Worm (Caenorhabditis elegans) whole organism, L4 larva: Measurements from ENCODE around the gene F58H7.5.

Experiments used
- F44E2.7 ChIP-seq: fragments of 200-800 bp; sonication (Bioruptor generic); IDR thresholded peaks from 2 replicates; pipeline ENCODE4 v2.1.2; 2022; ENCODE audit warnings: missing genetic modification characterization, missing compliant biosample characterization
- Y48G9A.11 ChIP-seq: fragments of 200-800 bp; sonication (Bioruptor generic); IDR thresholded peaks from 2 replicates; pipeline ENCODE4 v1.3.6; 2022; ENCODE audit warnings: missing genetic modification reagents, missing genetic modification characterization, missing compliant biosample characterization
- Y5F2A.4 ChIP-seq: fragments of 200-800 bp; sonication (Bioruptor generic); optimal IDR thresholded peaks from 2 replicates; lab custom pipeline; 2018; ENCODE audit warnings: mild to moderate bottlenecking, missing genetic modification characterization, missing compliant biosample characterization
- Y75B8A.6 ChIP-seq: fragments of 200-800 bp; sonication (Bioruptor generic); IDR thresholded peaks from 2 replicates; pipeline ENCODE4 v1.3.6; 2022; ENCODE audit warnings: missing genetic modification reagents, missing genetic modification characterization, missing compliant biosample characterization
- aha-1 ChIP-seq: fragments of 150-350 bp; peaks from one replicate; lab custom pipeline; 2014; ENCODE audit warnings: missing biosample characterization, missing genetic modification characterization
- aly-2 ChIP-seq: sonication (generic microtip); optimal IDR thresholded peaks from 2 replicates; lab custom pipeline; 2018; ENCODE audit warnings: missing biosample characterization, missing genetic modification characterization
- ceh-28 ChIP-seq: fragments of 150-350 bp; optimal IDR thresholded peaks from 2 replicates; lab custom pipeline; 2014; ENCODE audit warnings: missing biosample characterization, missing genetic modification reagents, missing genetic modification characterization
- ceh-82 ChIP-seq: sonication (generic microtip); optimal IDR thresholded peaks from 2 replicates; lab custom pipeline; 2017; ENCODE audit warnings: missing biosample characterization, missing genetic modification characterization
- dmd-6 ChIP-seq: fragments of 200-800 bp; sonication (Bioruptor generic); IDR thresholded peaks from 2 replicates; pipeline ENCODE4 v1.3.6; 2022; ENCODE audit warnings: missing genetic modification reagents, missing genetic modification characterization, missing compliant biosample characterization
- dmd-8 ChIP-seq: fragments of 200-800 bp; sonication (Bioruptor generic); IDR thresholded peaks from 2 replicates; pipeline ENCODE4 v1.3.6; 2022; ENCODE audit warnings: missing genetic modification characterization, missing compliant biosample characterization
- dmd-9 ChIP-seq: fragments of 200-800 bp; sonication (Bioruptor generic); IDR thresholded peaks from 2 replicates; pipeline ENCODE4 v1.3.6; 2022; ENCODE audit warnings: missing genetic modification reagents, missing genetic modification characterization, missing compliant biosample characterization
- dpl-1 ChIP-seq: fragments of 150-350 bp; optimal IDR thresholded peaks from 2 replicates; lab custom pipeline; 2014; ENCODE audit warnings: missing biosample characterization, missing genetic modification reagents, missing genetic modification characterization
- dve-1 ChIP-seq: sonication (generic microtip); optimal IDR thresholded peaks from 2 replicates; lab custom pipeline; 2017; ENCODE audit warnings: antibody characterized with exemption, mild to moderate bottlenecking, missing genetic modification characterization, missing compliant biosample characterization; ENCODE audit not compliant: insufficient read depth
- fkh-10 ChIP-seq: fragments of 150-350 bp; optimal IDR thresholded peaks from 2 replicates; lab custom pipeline; 2014; ENCODE audit warnings: missing biosample characterization, missing genetic modification reagents, missing genetic modification characterization
- gei-8 ChIP-seq: fragments of 200-800 bp; sonication (Bioruptor generic); optimal IDR thresholded peaks from 2 replicates; lab custom pipeline; 2018; ENCODE audit warnings: mild to moderate bottlenecking, missing genetic modification characterization, missing compliant biosample characterization
- hlh-30 ChIP-seq: sonication (generic microtip); optimal IDR thresholded peaks from 2 replicates; lab custom pipeline; 2017; ENCODE audit warnings: antibody characterized with exemption, mild to moderate bottlenecking, missing genetic modification characterization, missing compliant biosample characterization; ENCODE audit not compliant: insufficient read depth
- hmg-1.1 ChIP-seq: fragments of 200-800 bp; sonication (Bioruptor generic); IDR thresholded peaks from 2 replicates; pipeline ENCODE4 v1.3.6; 2022; ENCODE audit warnings: missing genetic modification reagents, missing genetic modification characterization, missing compliant biosample characterization
- lin-13 ChIP-seq: fragments of 150-350 bp; optimal IDR thresholded peaks from 2 replicates; lab custom pipeline; 2014; ENCODE audit warnings: missing biosample characterization, missing genetic modification reagents, missing genetic modification characterization
- lin-15B ChIP-seq: fragments of 150-350 bp; sonication (generic microtip); optimal IDR thresholded peaks from 3 replicates; lab custom pipeline; 2014; ENCODE audit warnings: missing biosample characterization, missing genetic modification characterization
- lin-38 ChIP-seq: fragments of 200-800 bp; sonication (Bioruptor generic); IDR thresholded peaks from 2 replicates; pipeline ENCODE4 v1.3.6; 2022; ENCODE audit warnings: missing genetic modification reagents, missing genetic modification characterization, missing compliant biosample characterization
- lin-39 ChIP-seq: fragments of 150-350 bp; optimal IDR thresholded peaks from 2 replicates; lab custom pipeline; 2014; ENCODE audit warnings: missing biosample characterization, missing genetic modification reagents, missing genetic modification characterization
- lir-3 ChIP-seq: sonication (generic microtip); optimal IDR thresholded peaks from 2 replicates; lab custom pipeline; 2016; ENCODE audit warnings: mild to moderate bottlenecking, missing genetic modification characterization, missing compliant biosample characterization
- lsy-2 ChIP-seq, 2 experiments: fragments of 150-350 bp in 1 of 2; sonication (generic microtip) in 1 of 2; optimal IDR thresholded peaks; 2 replicates each; lab custom pipeline; 2014 to 2017; ENCODE audit warnings: missing biosample characterization in 2 of 2, missing genetic modification characterization in 2 of 2
- mep-1 ChIP-seq: fragments of 150-350 bp; sonication (generic microtip); optimal IDR thresholded peaks from 3 replicates; lab custom pipeline; 2014; ENCODE audit warnings: missing biosample characterization, missing genetic modification characterization
- mes-2 ChIP-seq: sonication (generic microtip); optimal IDR thresholded peaks from 2 replicates; lab custom pipeline; 2016; ENCODE audit warnings: missing genotype, mild to moderate bottlenecking, missing genetic modification characterization, missing compliant biosample characterization; ENCODE audit not compliant: poor library complexity, severe bottlenecking
- mxl-2 ChIP-seq: fragments of 200-800 bp; sonication (Bioruptor generic); conservative IDR thresholded peaks from 2 replicates; pipeline ENCODE4 v1.3.6; 2022; ENCODE audit warnings: missing genetic modification reagents, missing genetic modification characterization, missing compliant biosample characterization
- nhr-10 ChIP-seq: fragments of 150-350 bp; optimal IDR thresholded peaks from 2 replicates; lab custom pipeline; 2014; ENCODE audit warnings: missing biosample characterization, missing genetic modification characterization
- nhr-102 ChIP-seq: sonication (generic microtip); optimal IDR thresholded peaks from 2 replicates; lab custom pipeline; 2016; ENCODE audit warnings: mild to moderate bottlenecking, missing genetic modification characterization, moderate library complexity, missing compliant biosample characterization
- nhr-11 ChIP-seq: fragments of 150-350 bp; optimal IDR thresholded peaks from 2 replicates; lab custom pipeline; 2014; ENCODE audit warnings: missing biosample characterization, missing genetic modification characterization
- nhr-25 ChIP-seq: sonication (generic microtip); optimal IDR thresholded peaks from 2 replicates; lab custom pipeline; 2017; ENCODE audit warnings: missing genetic modification characterization, mild to moderate bottlenecking, missing compliant biosample characterization, antibody characterized with exemption, moderate library complexity, borderline replicate concordance; ENCODE audit not compliant: insufficient read depth
- nhr-28 ChIP-seq: fragments of 150-350 bp; optimal IDR thresholded peaks from 2 replicates; lab custom pipeline; 2014; ENCODE audit warnings: missing biosample characterization, missing genetic modification characterization
- nhr-6 ChIP-seq: fragments of 150-350 bp; optimal IDR thresholded peaks from 2 replicates; lab custom pipeline; 2014; ENCODE audit warnings: missing biosample characterization, missing genetic modification characterization
- nhr-77 ChIP-seq: fragments of 150-350 bp; optimal IDR thresholded peaks from 2 replicates; lab custom pipeline; 2014; ENCODE audit warnings: missing biosample characterization, missing genetic modification characterization
- pha-4 ChIP-seq, 2 experiments: fragments of 150-350 bp in 1 of 2; fragments of 200-800 bp in 1 of 2; sonication (Bioruptor generic) in 1 of 2; IDR thresholded peaks in 1 of 2; optimal IDR thresholded peaks in 1 of 2; 2 replicates each; pipeline versions ENCODE4 v1.3.6 to Lab custom; 2014 to 2022; ENCODE audit warnings: missing genetic modification characterization in 2 of 2, missing genetic modification reagents in 2 of 2, missing biosample characterization in 1 of 2, missing compliant biosample characterization in 1 of 2
- php-3 ChIP-seq: fragments of 200-800 bp; sonication (Bioruptor generic); IDR thresholded peaks from 2 replicates; pipeline ENCODE4 v1.3.6; 2022; ENCODE audit warnings: missing genetic modification reagents, missing genetic modification characterization, missing compliant biosample characterization
- saeg-2 ChIP-seq: fragments of 200-800 bp; sonication (Bioruptor generic); IDR thresholded peaks from 2 replicates; pipeline ENCODE4 v1.3.6; 2022; ENCODE audit warnings: missing genetic modification reagents, missing genetic modification characterization, missing compliant biosample characterization
- set-16 ChIP-seq: fragments of 200-800 bp; sonication (Bioruptor generic); IDR thresholded peaks from 2 replicates; pipeline ENCODE4 v1.3.6; 2022; ENCODE audit warnings: missing genetic modification reagents, missing genetic modification characterization, missing compliant biosample characterization
- snpc-1.2 ChIP-seq: fragments of 200-800 bp; sonication (Bioruptor generic); IDR thresholded peaks from 2 replicates; pipeline ENCODE4 v1.3.6; 2022; ENCODE audit warnings: missing genetic modification reagents, missing genetic modification characterization, missing compliant biosample characterization
- snpc-4 ChIP-seq: fragments of 150-350 bp; optimal IDR thresholded peaks from 2 replicates; lab custom pipeline; 2014; ENCODE audit warnings: missing biosample characterization, missing genetic modification characterization
- spr-3 ChIP-seq: fragments of 200-800 bp; sonication (Bioruptor generic); optimal IDR thresholded peaks from 2 replicates; lab custom pipeline; 2018; ENCODE audit warnings: mild to moderate bottlenecking, missing genetic modification characterization, missing compliant biosample characterization
- tag-97 ChIP-seq: fragments of 200-800 bp; sonication (Bioruptor generic); IDR thresholded peaks from 2 replicates; pipeline ENCODE4 v1.3.6; 2022; ENCODE audit warnings: missing genetic modification characterization, missing compliant biosample characterization
- vab-7 ChIP-seq: fragments of 200-800 bp; sonication (Bioruptor generic); IDR thresholded peaks from 2 replicates; pipeline ENCODE4 v1.3.6; 2022; ENCODE audit warnings: missing genetic modification reagents, missing genetic modification characterization, missing compliant biosample characterization
- zag-1 ChIP-seq: fragments of 150-350 bp; optimal IDR thresholded peaks from 2 replicates; lab custom pipeline; 2014; ENCODE audit warnings: missing biosample characterization, missing genetic modification characterization
- zip-11 ChIP-seq: fragments of 200-800 bp; sonication (Bioruptor generic); IDR thresholded peaks from 2 replicates; pipeline ENCODE4 v1.3.6; 2022; ENCODE audit warnings: missing genetic modification characterization, missing compliant biosample characterization
- ztf-7 ChIP-seq: fragments of 150-350 bp; optimal IDR thresholded peaks from 2 replicates; lab custom pipeline; 2014; ENCODE audit warnings: missing biosample characterization, missing genetic modification characterization

F58H7.5 gene

ce11 chrIV:919690-920089 lies at the start of gene F58H7.5:
Gene F58H7.5, plus strand, starts transcription at chrIV:919990.
- TF ChIP-seq lir-3 (tag; lab: Kevin White, UChicago) (no peak), dmd-9 (GFP tag; lab: Robert Waterston, UW) (no peak), lin-15B (no peak), snpc-4 (tag; lab: Kevin White, UChicago) (no peak), fkh-10 (GFP tag; lab: Kevin White, UChicago) (no peak), nhr-28 (tag; lab: Kevin White, UChicago) (no peak), nhr-25 (tag; lab: Kevin White, UChicago) (no peak), ceh-28 (no peak), lin-39 (no peak), gei-8 (GFP tag; lab: Kevin White, UChicago) (no peak), saeg-2 (GFP tag; lab: Robert Waterston, UW) (no peak), F44E2.7 (GFP tag; lab: Robert Waterston, UW) (no peak), nhr-102 (tag; lab: Kevin White, UChicago) (no peak), dmd-8 (GFP tag; lab: Robert Waterston, UW) (no peak), set-16 (GFP tag; lab: Robert Waterston, UW) (no peak), hmg-1.1 (GFP tag; lab: Robert Waterston, UW) (no peak), lsy-2 (tag; optimal IDR thresholded peaks at IDR 0.05; lab: Kevin White, UChicago) (no peak)

- TF ChIP-seq ztf-7 (tag; lab: Kevin White, UChicago) (no peak), vab-7 (GFP tag; lab: Robert Waterston, UW) (no peak), lin-38 (GFP tag; lab: Robert Waterston, UW) (peak; percentile 30; the same call in 1 of the 2 replicates), Y48G9A.11 (GFP tag; lab: Robert Waterston, UW) (no peak)
Observed at ce11 chrIV:873174-873788, 46.5 kb upstream of the F58H7.5 start.

ce11 chrIV:874677-875076 lies 45.1 kb upstream of the F58H7.5 start, which contains the start of gene Y55F3BR.1:
Gene Y55F3BR.1, plus strand, starts transcription at chrIV:874791.
- TF ChIP-seq php-3 (GFP tag; lab: Robert Waterston, UW) (no peak), lin-38 (GFP tag; lab: Robert Waterston, UW) (peak; percentile 97), ceh-82 (tag; lab: Kevin White, UChicago) (no peak), spr-3 (GFP tag; lab: Kevin White, UChicago) (no peak), dpl-1 (peak; percentile 94), nhr-11 (tag; lab: Kevin White, UChicago) (peak; percentile 2), aly-2 (tag; lab: Kevin White, UChicago) (no peak), mxl-2 (GFP tag; lab: Robert Waterston, UW) (no peak), mep-1 (peak; percentile 16), tag-97 (no peak), aha-1 (tag; lab: Kevin White, UChicago) (peak; percentile 55), Y5F2A.4 (no peak), mes-2 (tag; lab: Kevin White, UChicago) (peak; percentile 65), snpc-1.2 (GFP tag; lab: Robert Waterston, UW) (no peak), nhr-28 (tag; lab: Kevin White, UChicago) (peak; percentile 35), dmd-6 (GFP tag; lab: Robert Waterston, UW) (no peak), Y75B8A.6 (GFP tag; lab: Robert Waterston, UW) (no peak), zip-11 (GFP tag; lab: Robert Waterston, UW) (no peak), lsy-2 (tag; optimal IDR thresholded peaks at IDR 0.05; lab: Kevin White, UChicago) (peak in 1 of 2 experiments; percentile 65), lin-13 (GFP tag; lab: Kevin White, UChicago) (peak; percentile 41), nhr-77 (tag; lab: Kevin White, UChicago) (peak; percentile 20), dve-1 (peak; percentile 8), hlh-30 (peak; percentile 12), zag-1 (tag; lab: Kevin White, UChicago) (no peak), set-16 (GFP tag; lab: Robert Waterston, UW) (no peak), nhr-6 (peak; percentile 52), pha-4 (GFP tag; IDR thresholded peaks at IDR 0.05; lab: Robert Waterston, UW) (no peak), pha-4 (tag; optimal IDR thresholded peaks at IDR 0.05; lab: Kevin White, UChicago) (no peak), nhr-10 (tag; lab: Kevin White, UChicago) (no peak)
